Worm (Caenorhabditis elegans): ENCODE measurements around the gene F57H12.5.

DNA sequence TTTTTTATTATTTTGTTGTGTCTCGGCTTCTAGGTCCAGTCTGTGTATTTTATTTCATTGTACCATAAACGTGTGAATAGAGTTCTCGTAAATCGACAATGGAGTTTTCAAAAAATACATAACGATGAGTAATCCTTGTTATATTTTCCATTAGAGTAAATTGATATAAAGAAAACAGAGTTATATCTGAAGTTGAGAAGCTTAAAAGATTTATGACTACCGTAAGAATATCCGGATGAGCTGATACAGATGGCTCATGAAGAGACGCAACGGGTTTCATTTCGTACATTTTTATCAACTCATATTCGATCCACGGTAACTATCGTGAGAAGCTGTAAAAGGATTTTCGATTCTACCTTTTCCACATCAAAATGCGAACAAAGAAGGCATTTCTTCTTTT, 39.3 kb upstream of the F57H12.5 start, which contains the start of gene gcy-8:
- TF ChIP-seq zim-3 (tag; optimal IDR thresholded peaks at IDR 0.05) (no peak), unc-62 (GFP tag; optimal IDR thresholded peaks at IDR 0.05) (no peak), Y53F4B.3 (GFP tag; IDR thresholded peaks at IDR 0.05) (no peak), nhr-80 (tag; optimal IDR thresholded peaks at IDR 0.05) (no peak), Y67H2A.10 (GFP tag; conservative IDR thresholded peaks at IDR 0.05) (no peak), nhr-90 (tag; optimal IDR thresholded peaks at IDR 0.05) (no peak), snpc-3.4 (tag; optimal IDR thresholded peaks at IDR 0.05) (no peak), lin-40 (tag; optimal IDR thresholded peaks at IDR 0.05) (no peak), let-526 (GFP tag; IDR thresholded peaks at IDR 0.05) (no peak), bed-1 (GFP tag; IDR thresholded peaks at IDR 0.05) (no peak), dox-1 (GFP tag; IDR thresholded peaks at IDR 0.05) (no peak), K12H6.12 (tag; optimal IDR thresholded peaks at IDR 0.05) (no peak), sdz-38 (tag; optimal IDR thresholded peaks at IDR 0.05) (no peak), ama-1 (optimal IDR thresholded peaks at IDR 0.05) (no peak), ama-1 (GFP tag; optimal IDR thresholded peaks at IDR 0.05) (no peak)
